Worm (Caenorhabditis elegans): ENCODE measurements around the gene Y46D2A.3.

The Y46D2A.3 gene

DNA sequence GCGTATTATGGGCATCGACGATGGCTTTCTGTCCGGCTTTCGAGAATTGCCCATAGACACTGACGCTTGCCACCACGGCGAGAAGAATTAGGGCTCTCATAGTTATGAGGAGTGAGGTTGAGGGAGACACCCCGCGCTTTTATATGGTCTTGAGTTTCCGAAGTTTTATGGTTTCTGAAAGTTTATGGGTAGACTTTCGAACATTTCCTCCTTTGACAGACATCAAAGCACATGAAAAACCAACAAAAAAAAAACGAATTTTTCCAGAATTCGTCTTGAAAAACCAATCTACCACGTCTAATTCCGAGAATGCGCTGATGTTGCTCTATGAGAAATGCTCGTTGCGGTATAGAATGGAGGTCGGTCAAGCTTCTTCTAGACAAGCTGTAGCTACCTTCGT, 42.4 kb downstream of the Y46D2A.3 start, which contains the start of gene scl-15:
TSS of gene scl-15 (minus strand) at position 101 of the 400 bp plus-strand sequence.
- TF ChIP-seq mel-28 (tag; optimal IDR thresholded peaks at IDR 0.05; ENCODE audit: borderline replicate concordance), result no peak
- TF ChIP-seq Y53F4B.3 (GFP tag; IDR thresholded peaks at IDR 0.05), result no peak
- TF ChIP-seq snpc-1.1 (tag; optimal IDR thresholded peaks at IDR 0.05; ENCODE audit: insufficient read depth), result no peak
- no peak for TF ChIP-seq tlf-1 (GFP tag; optimal IDR thresholded peaks at IDR 0.05)
- TF ChIP-seq lin-26 (GFP tag; IDR thresholded peaks at IDR 0.05), result no peak
- TF ChIP-seq egl-44 (GFP tag; IDR thresholded peaks at IDR 0.05), result no peak

DNA sequence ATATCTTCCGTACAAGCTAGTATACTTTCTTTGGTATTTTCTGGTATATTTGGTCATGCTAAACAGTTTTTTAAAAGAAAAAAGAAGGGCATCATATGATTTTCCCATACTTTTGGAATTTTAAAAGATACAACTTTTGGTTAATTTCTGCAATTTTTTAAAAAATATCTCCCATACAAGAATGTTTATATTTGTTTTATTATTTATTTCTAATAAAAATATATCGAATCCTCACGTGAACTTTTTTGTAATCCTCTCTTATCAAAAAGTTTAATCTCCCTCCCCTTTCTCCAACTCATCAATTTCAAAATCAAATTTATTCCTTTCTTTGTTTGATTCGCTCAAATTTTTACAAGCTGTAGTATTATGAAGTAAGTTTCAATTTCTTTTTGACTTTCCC, 44.7 kb downstream of the Y46D2A.3 start, which contains the start of gene nep-13:
TSS of gene nep-13 (plus strand) at position 301 of the 400 bp plus-strand sequence.
- TF ChIP-seq tlf-1 (GFP tag; optimal IDR thresholded peaks at IDR 0.05), result no peak
- TF ChIP-seq egl-44 (GFP tag; IDR thresholded peaks at IDR 0.05), result no peak
- TF ChIP-seq cebp-2 (GFP tag; IDR thresholded peaks at IDR 0.05), result no peak
- TF ChIP-seq F49E8.2 (tag; optimal IDR thresholded peaks at IDR 0.05; ENCODE audit: insufficient read depth), result no peak
- no peak for TF ChIP-seq unc-130 (GFP tag; optimal IDR thresholded peaks at IDR 0.05)
- TF ChIP-seq Y53F4B.3 (GFP tag; IDR thresholded peaks at IDR 0.05), result no peak
- TF ChIP-seq akir-1 (GFP tag; optimal IDR thresholded peaks at IDR 0.05), result no peak
- TF ChIP-seq mcd-1 (GFP tag; IDR thresholded peaks at IDR 0.05), result no peak
- no peak for TF ChIP-seq chd-7 (tag; optimal IDR thresholded peaks at IDR 0.05)
- no peak for TF ChIP-seq F57A8.1 (GFP tag; optimal IDR thresholded peaks at IDR 0.05)
- no peak for TF ChIP-seq nfya-2 (GFP tag; IDR thresholded peaks at IDR 0.05)
- no peak for TF ChIP-seq efl-1 (GFP tag; optimal IDR thresholded peaks at IDR 0.05)
- no peak for TF ChIP-seq ztf-6 (GFP tag; IDR thresholded peaks at IDR 0.05)
- TF ChIP-seq F33H1.4 (GFP tag; IDR thresholded peaks at IDR 0.05), result no peak
- no peak for TF ChIP-seq sea-2 (GFP tag; IDR thresholded peaks at IDR 0.05)
- TF ChIP-seq Y53G8AR.9 (GFP tag; conservative IDR thresholded peaks at IDR 0.05), result no peak
- no peak for TF ChIP-seq Y95B8A.8 (GFP tag; IDR thresholded peaks at IDR 0.05)

DNA sequence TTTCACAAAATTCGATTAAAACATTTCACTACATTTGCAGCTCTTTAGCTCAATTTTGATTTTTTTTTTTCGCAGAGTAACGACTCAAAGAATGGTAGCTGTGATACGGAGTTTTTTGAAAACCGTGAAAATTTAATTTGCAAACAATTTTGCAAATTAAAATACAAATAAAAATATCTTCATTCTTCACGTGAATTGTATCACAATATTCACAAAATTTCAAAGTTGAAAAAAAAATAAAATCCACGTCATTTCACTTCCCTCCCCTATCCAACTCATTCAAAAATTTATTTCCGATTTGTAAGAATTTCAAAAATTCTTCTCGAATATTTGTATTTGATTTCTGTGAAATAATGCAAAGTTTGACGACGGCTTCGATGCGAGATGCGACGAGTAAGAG, 48.4 kb downstream of the Y46D2A.3 start, which contains the start of gene wht-4:
TSS of gene wht-4 (plus strand) at position 301 of the 400 bp plus-strand sequence.
- TF ChIP-seq madf-8 (GFP tag; conservative IDR thresholded peaks at IDR 0.05), result no peak
- no peak for TF ChIP-seq ztf-6 (GFP tag; IDR thresholded peaks at IDR 0.05)
- no peak for TF ChIP-seq unc-130 (GFP tag; optimal IDR thresholded peaks at IDR 0.05)
- no peak for TF ChIP-seq rpc-1 (optimal IDR thresholded peaks at IDR 0.05)
- TF ChIP-seq rpc-1 (tag; optimal IDR thresholded peaks at IDR 0.05), result no peak
- no peak for TF ChIP-seq nfya-1 (tag; optimal IDR thresholded peaks at IDR 0.05; ENCODE audit: borderline replicate concordance, insufficient read depth)
- TF ChIP-seq B0261.1 (tag; optimal IDR thresholded peaks at IDR 0.05), result no peak
- TF ChIP-seq efl-1 (GFP tag; optimal IDR thresholded peaks at IDR 0.05), result no peak
- no peak for TF ChIP-seq ztf-18 (tag; optimal IDR thresholded peaks at IDR 0.05)
- TF ChIP-seq snpc-1.1 (tag; optimal IDR thresholded peaks at IDR 0.05; ENCODE audit: insufficient read depth), result no peak
- TF ChIP-seq chd-7 (tag; optimal IDR thresholded peaks at IDR 0.05), result no peak
- TF ChIP-seq sdz-38 (tag; optimal IDR thresholded peaks at IDR 0.05), result no peak
- TF ChIP-seq attf-3 (GFP tag; conservative IDR thresholded peaks at IDR 0.05), result no peak
- TF ChIP-seq tlf-1 (GFP tag; optimal IDR thresholded peaks at IDR 0.05), result no peak
- no peak for TF ChIP-seq aptf-3 (GFP tag; IDR thresholded peaks at IDR 0.05)

DNA sequence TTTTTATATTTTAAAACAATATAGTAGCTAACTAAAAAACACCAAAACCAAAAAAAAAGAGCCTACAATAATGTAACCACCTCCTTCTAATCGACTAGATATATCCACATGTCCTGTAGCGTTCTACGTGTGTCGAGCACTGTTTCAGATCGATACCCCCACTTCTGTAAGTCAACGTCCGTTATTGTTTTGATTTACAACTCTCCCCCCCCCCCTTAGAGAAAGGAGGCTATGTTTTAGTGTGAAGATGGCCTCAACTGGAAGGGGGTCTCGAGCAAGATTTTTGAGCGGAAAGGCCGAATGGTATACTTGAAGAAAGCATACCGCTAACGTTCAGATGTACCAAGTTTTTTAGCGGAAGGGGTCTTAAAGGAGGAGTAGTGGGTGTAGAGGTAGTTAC, 49.3 kb downstream of the Y46D2A.3 start, which contains the start of gene F02E11.4:
TSS of gene F02E11.4 (minus strand) at position 101 of the 400 bp plus-strand sequence.
- no peak for TF ChIP-seq ets-4 (GFP tag; optimal IDR thresholded peaks at IDR 0.05)
- TF ChIP-seq F23B12.7 (tag; optimal IDR thresholded peaks at IDR 0.05; ENCODE audit: insufficient read depth), result no peak
- no peak for TF ChIP-seq C06A6.2 (GFP tag; conservative IDR thresholded peaks at IDR 0.05)
- no peak for TF ChIP-seq nhr-90 (tag; optimal IDR thresholded peaks at IDR 0.05)
- TF ChIP-seq ztf-3 (GFP tag; optimal IDR thresholded peaks at IDR 0.05), result no peak
- no peak for TF ChIP-seq ztf-18 (tag; optimal IDR thresholded peaks at IDR 0.05)
- no peak for TF ChIP-seq let-526 (GFP tag; IDR thresholded peaks at IDR 0.05)
- no peak for TF ChIP-seq somi-1 (GFP tag; optimal IDR thresholded peaks at IDR 0.05)
- no peak for TF ChIP-seq hsf-1 (GFP tag; IDR thresholded peaks at IDR 0.05)
- no peak for TF ChIP-seq tbx-9 (tag; optimal IDR thresholded peaks at IDR 0.05; ENCODE audit: borderline replicate concordance)
- no peak for TF ChIP-seq ceh-40 (GFP tag; IDR thresholded peaks at IDR 0.05)
- TF ChIP-seq B0019.2 (GFP tag; conservative IDR thresholded peaks at IDR 0.05), result no peak
- TF ChIP-seq zim-3 (tag; optimal IDR thresholded peaks at IDR 0.05), result no peak
- no peak for TF ChIP-seq aptf-2 (GFP tag; conservative IDR thresholded peaks at IDR 0.05)
- TF ChIP-seq T07F8.4 (tag; optimal IDR thresholded peaks at IDR 0.05), result no peak
- no peak for TF ChIP-seq atf-7 (tag; optimal IDR thresholded peaks at IDR 0.05)
- TF ChIP-seq F33H1.4 (GFP tag; IDR thresholded peaks at IDR 0.05), result no peak
- TF ChIP-seq Y95B8A.8 (GFP tag; IDR thresholded peaks at IDR 0.05), result no peak
